Fruit fly (Drosophila melanogaster): ENCODE measurements around the gene LysE.

LysE gene

DNA sequence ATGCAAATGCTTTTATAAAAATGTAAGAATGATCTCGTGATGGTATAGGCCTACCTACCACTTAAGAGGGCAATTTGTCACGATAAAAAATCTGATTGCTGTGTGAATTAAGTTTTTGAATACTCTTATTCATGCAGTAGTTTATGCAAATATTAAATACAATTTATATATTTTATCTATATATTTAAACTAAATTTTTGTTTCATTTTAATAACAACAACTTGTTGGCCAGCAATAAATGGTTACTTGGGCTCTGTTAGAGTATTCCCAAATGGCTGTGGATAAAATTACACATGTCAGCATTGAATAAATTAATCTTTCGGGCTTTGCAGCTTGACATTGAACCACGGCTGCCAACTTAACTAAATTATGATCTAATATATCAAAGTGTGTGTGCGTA, 45.9 kb downstream of the LysE start (continued):
- TF ChIP-seq Hand (GFP tag; optimal IDR thresholded peaks at IDR 0.05), result no peak
- TF ChIP-seq NFAT (GFP tag; IDR thresholded peaks at IDR 0.05), result no peak
- TF ChIP-seq Hr39 (optimal IDR thresholded peaks at IDR 0.05), result no peak
- no peak for TF ChIP-seq CG7357 (GFP tag; IDR thresholded peaks at IDR 0.05)
- peak; percentile 69 for TF ChIP-seq CG15269 (tag; optimal IDR thresholded peaks at IDR 0.05)
- TF ChIP-seq CG6765 (GFP tag; optimal IDR thresholded peaks at IDR 0.05), result no peak
- no peak for TF ChIP-seq unc-4 (GFP tag; IDR thresholded peaks at IDR 0.05; ENCODE audit: partially characterized antibody)
- no peak for TF ChIP-seq org-1 (GFP tag; optimal IDR thresholded peaks at IDR 0.05)
- TF ChIP-seq CG4820 (GFP tag; optimal IDR thresholded peaks at IDR 0.05), result no peak
- no peak for TF ChIP-seq Doc3 (GFP tag; IDR thresholded peaks at IDR 0.05; ENCODE audit: partially characterized antibody)
- no peak for TF ChIP-seq lola (GFP tag; optimal IDR thresholded peaks at IDR 0.05)
- TF ChIP-seq CG12236 (GFP tag; optimal IDR thresholded peaks at IDR 0.05), result no peak
- TF ChIP-seq pb (GFP tag; optimal IDR thresholded peaks at IDR 0.05), result no peak
- no peak for TF ChIP-seq CG7928 (GFP tag; optimal IDR thresholded peaks at IDR 0.05)
- no peak for TF ChIP-seq CG42726 (GFP tag; IDR thresholded peaks at IDR 0.05; ENCODE audit: partially characterized antibody)
- TF ChIP-seq gcm2 (GFP tag; optimal IDR thresholded peaks at IDR 0.05), result no peak
- no peak for TF ChIP-seq Med (GFP tag)
- no peak for TF ChIP-seq vnd (GFP tag; IDR thresholded peaks at IDR 0.05; ENCODE audit: partially characterized antibody)
- TF ChIP-seq fd3F (GFP tag; optimal IDR thresholded peaks at IDR 0.05), result peak; percentile 43
- TF ChIP-seq cas (GFP tag; IDR thresholded peaks at IDR 0.05), result no peak
- no peak for TF ChIP-seq Ada2b (GFP tag; IDR thresholded peaks at IDR 0.05)
- no peak for TF ChIP-seq CG12391 (tag; optimal IDR thresholded peaks at IDR 0.05)
- TF ChIP-seq Oaz (GFP tag; IDR thresholded peaks at IDR 0.05), result no peak
- no peak for TF ChIP-seq bbx (GFP tag; IDR thresholded peaks at IDR 0.05; ENCODE audit: partially characterized antibody)
- TF ChIP-seq abd-A (tag; optimal IDR thresholded peaks at IDR 0.05), result no peak
- TF ChIP-seq Vsx1 (GFP tag; optimal IDR thresholded peaks at IDR 0.05), result no peak
- TF ChIP-seq CG12155 (GFP tag; optimal IDR thresholded peaks at IDR 0.05), result no peak
- TF ChIP-seq CG31365 (tag; optimal IDR thresholded peaks at IDR 0.05), result no peak
- no peak for TF ChIP-seq CG1603 (tag; optimal IDR thresholded peaks at IDR 0.05)
- TF ChIP-seq NC2β (GFP tag; optimal IDR thresholded peaks at IDR 0.05), result no peak
- no peak for TF ChIP-seq B-H1 (GFP tag; IDR thresholded peaks at IDR 0.05)
- TF ChIP-seq CG17802 (tag; optimal IDR thresholded peaks at IDR 0.05), result no peak
- no peak for TF ChIP-seq Gug (GFP tag; IDR thresholded peaks at IDR 0.05)
- TF ChIP-seq CG17829 (tag; optimal IDR thresholded peaks at IDR 0.05), result no peak
- TF ChIP-seq Doc2 (GFP tag; IDR thresholded peaks at IDR 0.05), result no peak
- TF ChIP-seq CG11696 (GFP tag; IDR thresholded peaks at IDR 0.05), result no peak
- no peak for TF ChIP-seq CG18764 (GFP tag; optimal IDR thresholded peaks at IDR 0.05)
- peak; percentile 18 for TF ChIP-seq sd (tag; optimal IDR thresholded peaks at IDR 0.05)
- TF ChIP-seq stc (GFP tag; IDR thresholded peaks at IDR 0.05), result no peak
- TF ChIP-seq sob (GFP tag; IDR thresholded peaks at IDR 0.05), result peak; percentile 49; the same call in 1 of the 2 replicates
- peak; percentile 51 for TF ChIP-seq CG32532 (GFP tag; IDR thresholded peaks at IDR 0.05)
- peak; percentile 4 for TF ChIP-seq Abd-B (GFP tag; optimal IDR thresholded peaks at IDR 0.05)
- no peak for TF ChIP-seq TFAM (GFP tag; optimal IDR thresholded peaks at IDR 0.05)
- no peak for TF ChIP-seq CG6854 (GFP tag; optimal IDR thresholded peaks at IDR 0.05)
- no peak for TF ChIP-seq Chrac-16 (GFP tag; optimal IDR thresholded peaks at IDR 0.05)
- no peak for TF ChIP-seq CG17359 (tag; optimal IDR thresholded peaks at IDR 0.05)
- no peak for TF ChIP-seq CG6654 (GFP tag; optimal IDR thresholded peaks at IDR 0.05)
- no peak for TF ChIP-seq ase (GFP tag; IDR thresholded peaks at IDR 0.05)
- no peak for TF ChIP-seq hbn (GFP tag; IDR thresholded peaks at IDR 0.05; ENCODE audit: partially characterized antibody)
- 0 out of 3 replicates have a peak, but pooled peaks have one; percentile 50 for TF ChIP-seq CG11695 (GFP tag; IDR thresholded peaks at IDR 0.05)
- TF ChIP-seq ato (GFP tag; IDR thresholded peaks at IDR 0.05; ENCODE audit: partially characterized antibody), result no peak
